Fruit fly (Drosophila melanogaster) whole organism, embryonic: ENCODE measurements around the gene CG43954.

Source experiments
- BEAF-32 ChIP-seq: fragments of 200-800 bp; sonication (Bioruptor generic); optimal IDR thresholded peaks from 3 replicates; lab custom pipeline; 2017; ENCODE audit warnings: missing biosample characterization, missing genetic modification characterization, mild to moderate bottlenecking, moderate library complexity, missing genetic modification reagents
- BtbVII ChIP-seq: fragments of 200-800 bp; sonication (Bioruptor generic); optimal IDR thresholded peaks from 3 replicates; lab custom pipeline; 2017; ENCODE audit warnings: missing biosample characterization, mild to moderate bottlenecking, missing genetic modification characterization
- C15 ChIP-seq: fragments of 200-800 bp; sonication (Bioruptor generic); IDR thresholded peaks from 3 replicates; pipeline ENCODE4 v1.3.6; 2022; ENCODE audit warnings: missing biosample characterization, missing genetic modification characterization
- CG10979 ChIP-seq: fragments of 200-800 bp; sonication (Bioruptor generic); optimal IDR thresholded peaks from 2 replicates; lab custom pipeline; 2018; ENCODE audit warnings: missing biosample characterization, mild to moderate bottlenecking, missing genetic modification characterization, moderate library complexity
- CG12391 ChIP-seq: fragments of 200-800 bp; sonication (Bioruptor generic); optimal IDR thresholded peaks from 3 replicates; lab custom pipeline; 2018; ENCODE audit warnings: missing biosample characterization, mild to moderate bottlenecking, missing genetic modification characterization, moderate library complexity
- CG12744 ChIP-seq: fragments of 200-800 bp; sonication (Bioruptor generic); optimal IDR thresholded peaks from 2 replicates; lab custom pipeline; 2016; ENCODE audit warnings: missing biosample characterization, missing genetic modification characterization
- CG13296 ChIP-seq: fragments of 200-800 bp; sonication (Bioruptor generic); optimal IDR thresholded peaks from 3 replicates; lab custom pipeline; 2018; ENCODE audit warnings: missing biosample characterization, mild to moderate bottlenecking, missing genetic modification characterization
- CG16863 ChIP-seq: fragments of 200-800 bp; sonication (Bioruptor generic); optimal IDR thresholded peaks from 3 replicates; lab custom pipeline; 2016; ENCODE audit warnings: missing biosample characterization, missing genetic modification characterization
- CG18011 ChIP-seq: fragments of 200-800 bp; sonication (Bioruptor generic); optimal IDR thresholded peaks from 2 replicates; lab custom pipeline; 2017; ENCODE audit warnings: missing biosample characterization, missing genetic modification characterization, mild to moderate bottlenecking, moderate library complexity, missing genotype
- CG18262 ChIP-seq: fragments of 200-800 bp; optimal IDR thresholded peaks from 3 replicates; lab custom pipeline; 2019; ENCODE audit warnings: missing biosample characterization, mild to moderate bottlenecking, missing genetic modification characterization, moderate library complexity
- CG18476 ChIP-seq: fragments of 200-800 bp; sonication (Bioruptor generic); optimal IDR thresholded peaks from 2 replicates; lab custom pipeline; 2016; ENCODE audit warnings: missing biosample characterization, mild to moderate bottlenecking, missing genetic modification characterization
- CG30403 ChIP-seq: fragments of 200-800 bp; sonication (Bioruptor generic); optimal IDR thresholded peaks from 3 replicates; lab custom pipeline; 2016; ENCODE audit warnings: missing biosample characterization, missing genetic modification characterization
- CG31365 ChIP-seq: fragments of 200-800 bp; sonication (Bioruptor generic); optimal IDR thresholded peaks from 2 replicates; lab custom pipeline; 2018; ENCODE audit warnings: missing biosample characterization, mild to moderate bottlenecking, missing genetic modification characterization
- CG31441 ChIP-seq: fragments of 200-800 bp; sonication (Bioruptor generic); IDR thresholded peaks from 2 replicates; pipeline ENCODE4 v1.3.6; 2022; ENCODE audit warnings: missing biosample characterization, missing genetic modification characterization
- CG34224 ChIP-seq: fragments of 200-800 bp; sonication (Bioruptor generic); IDR thresholded peaks from 3 replicates; pipeline ENCODE4 v1.3.6; 2022; ENCODE audit warnings: missing biosample characterization, missing genetic modification characterization; ENCODE audit not compliant: partially characterized antibody
- CG43689 ChIP-seq: fragments of 200-800 bp; sonication (Bioruptor generic); IDR thresholded peaks from 2 replicates; pipeline ENCODE4 v1.3.6; 2022; ENCODE audit warnings: missing biosample characterization, missing genetic modification characterization
- CG6272 ChIP-seq: fragments of 200-800 bp; sonication (Bioruptor generic); IDR thresholded peaks from 2 replicates; pipeline ENCODE4 v1.3.6; 2022; ENCODE audit warnings: missing biosample characterization, missing genetic modification characterization
- CG7357 ChIP-seq: fragments of 200-800 bp; sonication (Bioruptor generic); IDR thresholded peaks from 3 replicates; pipeline ENCODE4 v1.3.6; 2022; ENCODE audit warnings: missing biosample characterization, missing genetic modification characterization
- CG7839 ChIP-seq: fragments of 200-800 bp; sonication (Bioruptor generic); optimal IDR thresholded peaks from 3 replicates; lab custom pipeline; 2018; ENCODE audit warnings: missing biosample characterization, mild to moderate bottlenecking, missing genetic modification characterization, moderate library complexity
- CG8478 ChIP-seq: fragments of >200 bp; optimal IDR thresholded peaks from 2 replicates; lab custom pipeline; 2018
- CG9797 ChIP-seq: fragments of 200-800 bp; sonication (Bioruptor generic); optimal IDR thresholded peaks from 3 replicates; lab custom pipeline; 2018; ENCODE audit warnings: missing biosample characterization, mild to moderate bottlenecking, missing genetic modification characterization
- CG9876 ChIP-seq: fragments of 200-800 bp; sonication (Bioruptor generic); optimal IDR thresholded peaks from 2 replicates; lab custom pipeline; 2016; ENCODE audit warnings: missing biosample characterization, missing genetic modification characterization
- Dbx ChIP-seq: fragments of 200-800 bp; sonication (Bioruptor generic); IDR thresholded peaks from 3 replicates; pipeline ENCODE4 v1.3.6; 2022; ENCODE audit warnings: missing biosample characterization, missing genetic modification characterization
- Doc3 ChIP-seq: fragments of 200-800 bp; sonication (Bioruptor generic); IDR thresholded peaks from 3 replicates; pipeline ENCODE4 v1.3.6; 2022; ENCODE audit warnings: missing biosample characterization, missing genetic modification characterization; ENCODE audit not compliant: partially characterized antibody
- HmgD ChIP-seq: fragments of 200-800 bp; sonication (Bioruptor generic); optimal IDR thresholded peaks from 3 replicates; lab custom pipeline; 2016; ENCODE audit warnings: missing biosample characterization, missing genetic modification characterization
- Hmx ChIP-seq: fragments of 200-800 bp; sonication (Bioruptor generic); optimal IDR thresholded peaks from 2 replicates; lab custom pipeline; 2016; ENCODE audit warnings: missing biosample characterization, missing genetic modification characterization
- Jarid2 ChIP-seq: fragments of 200-800 bp; sonication (Bioruptor generic); optimal IDR thresholded peaks from 3 replicates; lab custom pipeline; 2017; ENCODE audit warnings: mild to moderate bottlenecking, missing biosample characterization, missing genetic modification reagents, missing genetic modification characterization
- Lim3 ChIP-seq: fragments of 200-800 bp; sonication (Bioruptor generic); IDR thresholded peaks from 2 replicates; pipeline ENCODE4 v1.3.6; 2022; ENCODE audit warnings: missing biosample characterization, missing genetic modification characterization
- Lpt ChIP-seq: fragments of >200 bp; optimal IDR thresholded peaks from 2 replicates; lab custom pipeline; 2018; ENCODE audit warnings: missing biosample characterization, missing genetic modification characterization
- Mrtf ChIP-seq: fragments of 200-800 bp; sonication (Bioruptor generic); IDR thresholded peaks from 3 replicates; pipeline ENCODE4 v1.3.6; 2022; ENCODE audit warnings: missing biosample characterization, missing genetic modification characterization
- Oli ChIP-seq: fragments of 200-800 bp; sonication (Bioruptor generic); optimal IDR thresholded peaks from 2 replicates; lab custom pipeline; 2018; ENCODE audit warnings: missing biosample characterization, mild to moderate bottlenecking, missing genetic modification characterization, moderate library complexity
- Poxn ChIP-seq: fragments of 200-800 bp; sonication (Bioruptor generic); IDR thresholded peaks from 2 replicates; pipeline ENCODE4 v1.3.6; 2022; ENCODE audit warnings: missing biosample characterization, missing genetic modification characterization
- Six4 ChIP-seq: fragments of 200-800 bp; sonication (Bioruptor generic); optimal IDR thresholded peaks from 2 replicates; lab custom pipeline; 2016; ENCODE audit warnings: missing biosample characterization, missing genetic modification characterization
- Sry-β ChIP-seq: fragments of 200-800 bp; sonication (Bioruptor generic); optimal IDR thresholded peaks from 2 replicates; lab custom pipeline; 2018; ENCODE audit warnings: missing biosample characterization, mild to moderate bottlenecking, missing genetic modification characterization, moderate library complexity
- Usf ChIP-seq: fragments of 200-800 bp; sonication (Bioruptor generic); optimal IDR thresholded peaks from 2 replicates; lab custom pipeline; 2017; ENCODE audit warnings: missing genotype, missing biosample characterization, missing genetic modification characterization
- Xbp1 ChIP-seq: fragments of 200-800 bp; sonication (Bioruptor generic); optimal IDR thresholded peaks from 3 replicates; lab custom pipeline; 2016; ENCODE audit warnings: missing biosample characterization, mild to moderate bottlenecking, missing genetic modification characterization
- ab ChIP-seq: fragments of 200-800 bp; sonication (Bioruptor generic); optimal IDR thresholded peaks from 2 replicates; lab custom pipeline; 2016; ENCODE audit warnings: missing biosample characterization, missing genetic modification characterization
- ap ChIP-seq: fragments of 200-800 bp; sonication (Bioruptor generic); IDR thresholded peaks from 2 replicates; pipeline ENCODE4 v1.3.6; 2022; ENCODE audit warnings: missing biosample characterization, missing genetic modification characterization
- ase ChIP-seq: fragments of 200-800 bp; sonication (Bioruptor generic); IDR thresholded peaks from 3 replicates; pipeline ENCODE4 v1.3.6; 2022; ENCODE audit warnings: missing biosample characterization, missing genetic modification characterization
- az2 ChIP-seq: fragments of 200-800 bp; sonication (Bioruptor generic); optimal IDR thresholded peaks from 3 replicates; lab custom pipeline; 2016; ENCODE audit warnings: missing biosample characterization, missing genetic modification characterization
- gce ChIP-seq: fragments of 200-800 bp; sonication (Bioruptor generic); IDR thresholded peaks from 3 replicates; pipeline ENCODE4 v1.3.6; 2022; ENCODE audit warnings: missing biosample characterization, missing genetic modification characterization
- inv ChIP-seq: fragments of 200-800 bp; sonication (Bioruptor generic); IDR thresholded peaks from 2 replicates; pipeline ENCODE4 v1.3.6; 2022; ENCODE audit warnings: missing biosample characterization, missing genetic modification characterization; ENCODE audit not compliant: partially characterized antibody
- maf-S ChIP-seq: fragments of 200-800 bp; sonication (Bioruptor generic); optimal IDR thresholded peaks from 2 replicates; lab custom pipeline; 2016; ENCODE audit warnings: missing biosample characterization, missing genetic modification characterization
- nerfin-2 ChIP-seq: fragments of 200-800 bp; sonication (Bioruptor generic); IDR thresholded peaks from 2 replicates; pipeline ENCODE4 v1.3.6; 2022; ENCODE audit warnings: missing biosample characterization, missing genetic modification characterization; ENCODE audit not compliant: partially characterized antibody
- pfk ChIP-seq: fragments of 200-800 bp; sonication (Bioruptor generic); optimal IDR thresholded peaks from 2 replicates; lab custom pipeline; 2018; ENCODE audit warnings: missing biosample characterization, mild to moderate bottlenecking, missing genetic modification characterization, moderate library complexity
- phol ChIP-seq: fragments of 200-800 bp; sonication (Bioruptor generic); optimal IDR thresholded peaks from 3 replicates; lab custom pipeline; 2018; ENCODE audit warnings: missing biosample characterization, mild to moderate bottlenecking, missing genetic modification characterization, moderate library complexity
- rib ChIP-seq: fragments of 200-800 bp; sonication (Bioruptor generic); IDR thresholded peaks from 2 replicates; pipeline ENCODE4 v1.3.6; 2022; ENCODE audit warnings: missing biosample characterization, missing genetic modification characterization
- slbo ChIP-seq: fragments of 200-800 bp; sonication (Bioruptor generic); IDR thresholded peaks from 2 replicates; pipeline ENCODE4 v1.3.6; 2022; ENCODE audit warnings: missing biosample characterization, missing genetic modification characterization
- sqz ChIP-seq: fragments of 200-800 bp; sonication (Bioruptor generic); optimal IDR thresholded peaks from 3 replicates; lab custom pipeline; 2018; ENCODE audit warnings: missing biosample characterization, mild to moderate bottlenecking, missing genetic modification characterization
- tgo ChIP-seq: fragments of 200-800 bp; sonication (Bioruptor generic); IDR thresholded peaks from 3 replicates; pipeline ENCODE4 v1.3.6; 2022; ENCODE audit warnings: missing biosample characterization, missing genetic modification characterization
- ttk ChIP-seq: fragments of 200-800 bp; sonication (Bioruptor generic); IDR thresholded peaks from 2 replicates; pipeline ENCODE4 v2.1.2; 2022; ENCODE audit warnings: missing biosample characterization, missing genetic modification characterization

The CG43954 gene

DNA sequence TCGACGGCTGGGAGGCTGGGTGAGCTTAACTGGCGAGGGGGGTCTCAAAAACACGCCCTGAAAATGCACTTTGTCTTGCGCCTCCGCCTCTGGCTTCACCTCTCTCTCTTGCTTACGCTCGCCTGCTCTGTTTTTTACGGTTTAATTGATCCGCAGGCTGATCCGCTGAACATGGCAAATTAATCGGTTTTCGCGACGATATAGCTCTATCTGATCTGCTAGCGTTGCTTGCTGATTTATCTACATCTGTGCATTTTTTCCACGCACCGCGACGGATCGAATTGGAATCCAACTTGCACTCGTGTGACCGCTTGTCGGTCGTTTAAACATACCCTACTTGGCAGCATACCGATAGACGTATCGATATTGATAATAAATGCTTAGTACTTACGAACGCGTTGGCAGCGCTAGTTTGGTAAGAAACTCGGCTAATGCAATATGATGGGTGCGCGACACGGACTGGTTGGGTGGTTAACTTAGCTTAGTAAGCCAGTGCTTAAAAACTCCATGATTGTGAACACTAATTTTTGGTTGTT is 63.8 kb downstream of the CG43954 start, which contains the start of gene Abl (continued):
- TF ChIP-seq az2 (GFP tag; lab: Kevin White, UChicago) (peak; percentile 11), CG43689 (no peak), ase (GFP tag; lab: Robert Waterston, UW) (no peak), sqz (no peak), CG6272 (GFP tag; lab: Robert Waterston, UW) (peak; percentile 56; the same call in 1 of the 2 replicates), gce (GFP tag; lab: Robert Waterston, UW) (peak; percentile 31; the same call in 1 of the 3 replicates), Lpt (GFP tag; lab: Kevin White, UChicago) (no peak), CG18476 (GFP tag; lab: Kevin White, UChicago) (peak; percentile 33), CG9797 (GFP tag; lab: Kevin White, UChicago) (peak; percentile 98), Hmx (GFP tag; lab: Kevin White, UChicago) (no peak), Xbp1 (GFP tag; lab: Kevin White, UChicago) (peak; percentile 82), Six4 (GFP tag; lab: Kevin White, UChicago) (peak; percentile 38), CG9876 (GFP tag; lab: Kevin White, UChicago) (peak; percentile 82), C15 (GFP tag; lab: Robert Waterston, UW) (no peak), CG10979 (tag; lab: Kevin White, UChicago) (peak; percentile 25), CG12391 (tag; lab: Kevin White, UChicago) (peak; percentile 77), ap (GFP tag; lab: Robert Waterston, UW) (no peak), Lim3 (GFP tag; lab: Robert Waterston, UW) (no peak), inv (GFP tag; lab: Robert Waterston, UW) (peak; percentile 73; the same call in 1 of the 2 replicates), CG7839 (tag; lab: Kevin White, UChicago) (peak; percentile 41), BtbVII (no peak), Poxn (GFP tag; lab: Robert Waterston, UW) (no peak), CG12744 (GFP tag; lab: Kevin White, UChicago) (peak; percentile 87), CG18011 (GFP tag; lab: Kevin White, UChicago) (peak; percentile 1), Sry-β (no peak), CG16863 (peak; percentile 64), CG8478 (no peak), maf-S (peak; percentile 77), CG34224 (GFP tag; lab: Robert Waterston, UW) (peak; percentile 64), Usf (GFP tag; lab: Kevin White, UChicago) (peak; percentile 46), ab (GFP tag; lab: Kevin White, UChicago) (peak; percentile 10), HmgD (peak; percentile 97), CG7357 (no peak), ttk (GFP tag; lab: Robert Waterston, UW) (no peak), CG31365 (tag; lab: Kevin White, UChicago) (no peak), slbo (GFP tag; lab: Robert Waterston, UW) (peak; percentile 77), BEAF-32 (GFP tag; lab: Kevin White, UChicago) (peak; percentile 95), pfk (no peak), Dbx (GFP tag; lab: Robert Waterston, UW) (peak; percentile 84), CG31441 (no peak), phol (peak; percentile 80), Mrtf (GFP tag; lab: Robert Waterston, UW) (0 out of 3 replicates have a peak, but pooled peaks have one; percentile 14), tgo (peak; percentile 39; the same call in 1 of the 3 replicates), CG30403 (GFP tag; lab: Kevin White, UChicago) (peak; percentile 73), nerfin-2 (GFP tag; lab: Robert Waterston, UW) (peak; percentile 50; the same call in 1 of the 2 replicates), CG18262 (tag; lab: Kevin White, UChicago) (peak; percentile 30), Jarid2 (GFP tag; lab: Kevin White, UChicago) (peak; percentile 92), CG13296 (no peak), Oli (tag; lab: Kevin White, UChicago) (no peak), Doc3 (GFP tag; lab: Robert Waterston, UW) (peak; percentile 69; the same call in 2 of the 3 replicates), rib (GFP tag; lab: Robert Waterston, UW) (no peak)
